Worm (Caenorhabditis elegans) whole organism, young adult: ENCODE results near the gene ess-2.

Experiments used
- B0336.3 ChIP-seq: fragments of 200-800 bp; sonication (Bioruptor generic); IDR thresholded peaks from 2 replicates; pipeline ENCODE4 v1.3.6; 2022; ENCODE audit warnings: missing genetic modification characterization, missing compliant biosample characterization
- C06A6.2 ChIP-seq: fragments of 200-800 bp; sonication (Bioruptor generic); conservative IDR thresholded peaks from 2 replicates; pipeline ENCODE4 v1.3.6; 2022; ENCODE audit warnings: missing genetic modification characterization, missing compliant biosample characterization
- D2030.7 ChIP-seq: fragments of 200-800 bp; sonication (Bioruptor generic); IDR thresholded peaks from 2 replicates; pipeline ENCODE4 v1.3.6; 2022; ENCODE audit warnings: missing genetic modification reagents, missing genetic modification characterization, missing compliant biosample characterization
- F23B12.7 ChIP-seq: sonication (generic microtip); optimal IDR thresholded peaks from 2 replicates; lab custom pipeline; 2017; ENCODE audit warnings: missing genetic modification characterization, mild to moderate bottlenecking, missing compliant biosample characterization, antibody characterized with exemption, moderate library complexity; ENCODE audit not compliant: insufficient read depth
- F39B2.1 ChIP-seq: fragments of 200-800 bp; sonication (Bioruptor generic); IDR thresholded peaks from 2 replicates; pipeline ENCODE4 v1.3.6; 2022; ENCODE audit warnings: missing genetic modification reagents, missing genetic modification characterization, missing compliant biosample characterization
- T07F8.4 ChIP-seq: sonication (generic microtip); optimal IDR thresholded peaks from 2 replicates; lab custom pipeline; 2016; ENCODE audit warnings: mild to moderate bottlenecking, missing genetic modification characterization, moderate library complexity, missing compliant biosample characterization
- Y53G8AR.9 ChIP-seq: fragments of 200-800 bp; sonication (Bioruptor generic); conservative IDR thresholded peaks from 2 replicates; pipeline ENCODE4 v1.3.6; 2022; ENCODE audit warnings: missing genetic modification reagents, missing genetic modification characterization, missing compliant biosample characterization
- Y67H2A.10 ChIP-seq: fragments of 200-800 bp; sonication (Bioruptor generic); conservative IDR thresholded peaks from 2 replicates; pipeline ENCODE4 v1.3.6; 2022; ENCODE audit warnings: missing genetic modification reagents, missing genetic modification characterization, missing compliant biosample characterization
- bed-1 ChIP-seq: fragments of 200-800 bp; sonication (Bioruptor generic); IDR thresholded peaks from 2 replicates; pipeline ENCODE4 v1.3.6; 2022; ENCODE audit warnings: missing genetic modification reagents, missing genetic modification characterization, missing compliant biosample characterization
- bed-2 ChIP-seq: fragments of 200-800 bp; sonication (Bioruptor generic); IDR thresholded peaks from 2 replicates; pipeline ENCODE4 v1.3.6; 2022; ENCODE audit warnings: missing genetic modification reagents, missing genetic modification characterization, missing compliant biosample characterization
- cebp-2 ChIP-seq: fragments of 200-800 bp; sonication (Bioruptor generic); IDR thresholded peaks from 2 replicates; pipeline ENCODE4 v1.3.6; 2022; ENCODE audit warnings: missing genetic modification characterization, missing compliant biosample characterization
- ceh-100 ChIP-seq: fragments of 200-800 bp; sonication (Bioruptor generic); IDR thresholded peaks from 2 replicates; pipeline ENCODE4 v1.3.6; 2022; ENCODE audit warnings: missing genetic modification reagents, missing genetic modification characterization, missing compliant biosample characterization
- ceh-40 ChIP-seq: fragments of 200-800 bp; sonication (Bioruptor generic); IDR thresholded peaks from 2 replicates; pipeline ENCODE4 v1.3.6; 2022; ENCODE audit warnings: missing genetic modification characterization, missing compliant biosample characterization
- dox-1 ChIP-seq: fragments of 200-800 bp; sonication (Bioruptor generic); IDR thresholded peaks from 2 replicates; pipeline ENCODE4 v1.3.6; 2022; ENCODE audit warnings: missing genetic modification reagents, missing genetic modification characterization, missing compliant biosample characterization
- egl-44 ChIP-seq: fragments of 200-800 bp; sonication (Bioruptor generic); IDR thresholded peaks from 2 replicates; pipeline ENCODE4 v1.3.6; 2022; ENCODE audit warnings: missing genetic modification reagents, missing genetic modification characterization, missing compliant biosample characterization
- hlh-12 ChIP-seq: sonication (generic microtip); optimal IDR thresholded peaks from 2 replicates; lab custom pipeline; 2016; ENCODE audit warnings: missing genetic modification characterization, missing compliant biosample characterization
- hlh-26 ChIP-seq: fragments of 200-800 bp; sonication (Bioruptor generic); conservative IDR thresholded peaks from 2 replicates; pipeline ENCODE4 v1.3.6; 2022; ENCODE audit warnings: missing genetic modification reagents, missing genetic modification characterization, missing compliant biosample characterization
- hsf-1 ChIP-seq: fragments of 200-800 bp; sonication (Bioruptor generic); IDR thresholded peaks from 2 replicates; pipeline ENCODE4 v1.3.6; 2022; ENCODE audit warnings: missing genetic modification reagents, missing genetic modification characterization, missing compliant biosample characterization
- lin-26 ChIP-seq: fragments of 200-800 bp; sonication (Bioruptor generic); IDR thresholded peaks from 2 replicates; pipeline ENCODE4 v1.3.6; 2022; ENCODE audit warnings: missing genetic modification reagents, missing genetic modification characterization, missing compliant biosample characterization
- lin-54 ChIP-seq: fragments of 200-800 bp; sonication (Bioruptor generic); optimal IDR thresholded peaks from 2 replicates; lab custom pipeline; 2018; ENCODE audit warnings: mild to moderate bottlenecking, missing genetic modification characterization, missing compliant biosample characterization
- madf-10 ChIP-seq: sonication (generic microtip); optimal IDR thresholded peaks from 2 replicates; lab custom pipeline; 2016; ENCODE audit warnings: mild to moderate bottlenecking, missing genetic modification characterization, missing compliant biosample characterization
- madf-6 ChIP-seq: fragments of 200-800 bp; sonication (Bioruptor generic); IDR thresholded peaks from 2 replicates; pipeline ENCODE4 v1.3.6; 2022; ENCODE audit warnings: missing genetic modification reagents, missing genetic modification characterization, missing compliant biosample characterization
- nfyb-1 ChIP-seq: fragments of 200-800 bp; sonication (Bioruptor generic); IDR thresholded peaks from 2 replicates; pipeline ENCODE4 v1.3.6; 2022; ENCODE audit warnings: missing genetic modification reagents, missing genetic modification characterization, missing compliant biosample characterization
- pbrm-1 ChIP-seq: fragments of 200-800 bp; sonication (Bioruptor generic); IDR thresholded peaks from 2 replicates; pipeline ENCODE4 v1.3.6; 2022; ENCODE audit warnings: missing genetic modification reagents, missing genetic modification characterization, missing compliant biosample characterization
- snpc-3.4 ChIP-seq: sonication (generic microtip); optimal IDR thresholded peaks from 2 replicates; lab custom pipeline; 2017; ENCODE audit warnings: missing genetic modification characterization, mild to moderate bottlenecking, missing compliant biosample characterization, antibody characterized with exemption, moderate library complexity, missing genotype, missing genetic modification reagents
- snpc-4 ChIP-seq, 5 experiments: fragments of 150-350 bp in 1 of 5; sonication (generic microtip) in 4 of 5; optimal IDR thresholded peaks; 2 replicates each; lab custom pipeline; 2014 to 2018; ENCODE audit warnings: missing genetic modification characterization in 5 of 5, missing biosample characterization in 3 of 5, antibody characterized with exemption in 2 of 5, mild to moderate bottlenecking in 2 of 5, missing compliant biosample characterization in 2 of 5, missing genotype in 2 of 5, moderate library complexity in 2 of 5, missing genetic modification reagents in 1 of 5
- somi-1 ChIP-seq: fragments of 200-800 bp; sonication (Bioruptor generic); optimal IDR thresholded peaks from 2 replicates; lab custom pipeline; 2018; ENCODE audit warnings: mild to moderate bottlenecking, missing genetic modification characterization, missing compliant biosample characterization
- sptf-2 ChIP-seq: fragments of 200-800 bp; sonication (Bioruptor generic); optimal IDR thresholded peaks from 2 replicates; lab custom pipeline; 2018; ENCODE audit warnings: mild to moderate bottlenecking, missing genetic modification characterization, missing compliant biosample characterization
- tlf-1 ChIP-seq: fragments of 200-800 bp; sonication (Bioruptor generic); optimal IDR thresholded peaks from 2 replicates; lab custom pipeline; 2018; ENCODE audit warnings: mild to moderate bottlenecking, missing genetic modification characterization, missing compliant biosample characterization
- zim-3 ChIP-seq: sonication (generic microtip); optimal IDR thresholded peaks from 2 replicates; lab custom pipeline; 2017; ENCODE audit warnings: mild to moderate bottlenecking, missing genetic modification characterization, moderate library complexity, missing compliant biosample characterization
- ztf-18 ChIP-seq: sonication (generic microtip); optimal IDR thresholded peaks from 2 replicates; lab custom pipeline; 2016; ENCODE audit warnings: missing genotype, mild to moderate bottlenecking, missing genetic modification characterization, missing compliant biosample characterization
- ztf-25 ChIP-seq: fragments of 200-800 bp; sonication (Bioruptor generic); IDR thresholded peaks from 2 replicates; pipeline ENCODE4 v1.3.6; 2022; ENCODE audit warnings: missing genetic modification reagents, missing genetic modification characterization, missing compliant biosample characterization
- ztf-28 ChIP-seq: fragments of 200-800 bp; sonication (Bioruptor generic); IDR thresholded peaks from 2 replicates; pipeline ENCODE4 v1.3.6; 2022; ENCODE audit warnings: missing genetic modification reagents, missing genetic modification characterization, missing compliant biosample characterization

The ess-2 gene

DNA sequence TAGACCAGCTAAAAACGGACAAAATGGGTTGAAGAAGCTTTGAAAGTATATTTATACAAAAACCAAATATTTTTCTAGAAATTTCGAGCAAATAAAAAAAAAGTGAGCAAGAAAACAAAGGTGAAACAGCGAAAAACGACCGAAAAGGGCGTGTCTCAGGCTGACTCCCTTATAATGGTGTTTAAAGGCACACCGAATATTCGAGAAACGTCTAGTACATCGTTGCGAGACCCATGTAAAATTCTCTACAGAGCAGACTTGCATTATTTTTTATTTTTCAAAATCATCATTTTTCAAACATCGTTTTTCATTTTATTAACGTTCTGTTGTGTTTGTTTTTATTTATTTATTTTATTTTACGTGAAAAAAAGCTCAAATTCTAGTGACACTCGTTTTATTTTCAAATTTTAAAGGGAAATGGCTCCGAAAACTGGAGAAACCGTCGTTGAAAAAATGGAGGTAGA, 43.2 kb downstream of the ess-2 start, which contains the start of gene rpn-3 (continued):
- TF ChIP-seq ceh-100, result peak; percentile 78
- peak; percentile 83 for TF ChIP-seq somi-1 (GFP tag; lab: Kevin White, UChicago)
- TF ChIP-seq madf-10, result peak; percentile 86
- peak; percentile 96 for TF ChIP-seq tlf-1

- TF ChIP-seq ztf-25 (peak; percentile 18; the same call in 1 of the 2 replicates), bed-2 (GFP tag; lab: Robert Waterston, UW) (no peak), dox-1 (peak; percentile 82; the same call in 1 of the 2 replicates), snpc-3.4 (tag; lab: Kevin White, UChicago) (no peak), lin-26 (GFP tag; lab: Robert Waterston, UW) (peak; percentile 67), ztf-18 (tag; lab: Kevin White, UChicago) (peak; percentile 24), pbrm-1 (GFP tag; lab: Robert Waterston, UW) (0 out of 2 replicates have a peak, but pooled peaks have one; percentile 12), bed-1 (GFP tag; lab: Robert Waterston, UW) (no peak), Y67H2A.10 (GFP tag; lab: Robert Waterston, UW) (no peak), sptf-2 (GFP tag; lab: Kevin White, UChicago) (peak; percentile 75), ceh-40 (GFP tag; lab: Robert Waterston, UW) (peak; percentile 44; the same call in 1 of the 2 replicates), ztf-28 (GFP tag; lab: Robert Waterston, UW) (no peak), hsf-1 (GFP tag; lab: Robert Waterston, UW) (no peak), D2030.7 (no peak; the same call in 1 of the 2 replicates), snpc-4 (GFP tag; optimal IDR thresholded peaks at IDR 0.05; lab: Kevin White, UChicago) (no peak), snpc-4 (tag; optimal IDR thresholded peaks at IDR 0.05; lab: Kevin White, UChicago) (peak in 1 of 4 experiments; percentile 18), hlh-12 (tag; lab: Kevin White, UChicago) (no peak)
These were observed 43.6 kb downstream of the ess-2 start, which contains the start of gene hsp-110 for ce11 chrIII:8446534-8446933. hsp-110 (minus strand) TSS chrIII:8446909.

ce11 chrIII:8446061-8446460, 44.1 kb downstream of the ess-2 start:
- TF ChIP-seq Y53G8AR.9, result peak; percentile 70
- TF ChIP-seq C06A6.2 (GFP tag; lab: Robert Waterston, UW), result no peak
- no peak for TF ChIP-seq sptf-2 (GFP tag; lab: Kevin White, UChicago)
- TF ChIP-seq D2030.7, result no peak
- TF ChIP-seq cebp-2 (GFP tag; lab: Robert Waterston, UW), result peak; percentile 76; the same call in 1 of the 2 replicates
- peak; percentile 61; the same call in 1 of the 2 replicates for TF ChIP-seq F39B2.1 (GFP tag; lab: Robert Waterston, UW)
- peak; percentile 24 for TF ChIP-seq zim-3
- 0 out of 2 replicates have a peak, but pooled peaks have one; percentile 2 for TF ChIP-seq B0336.3 (GFP tag; lab: Robert Waterston, UW)
- no peak for TF ChIP-seq F23B12.7 (tag; lab: Kevin White, UChicago)
- 0 out of 2 replicates have a peak, but pooled peaks have one; percentile 19 for TF ChIP-seq ceh-100
- TF ChIP-seq T07F8.4 (tag; lab: Kevin White, UChicago), result no peak
- TF ChIP-seq madf-6, result 0 out of 2 replicates have a peak, but pooled peaks have one; percentile 51
- TF ChIP-seq nfyb-1 (GFP tag; lab: Robert Waterston, UW), result 0 out of 2 replicates have a peak, but pooled peaks have one; percentile 22
- no peak for TF ChIP-seq hlh-26 (GFP tag; lab: Robert Waterston, UW)
- TF ChIP-seq lin-54 (GFP tag; lab: Kevin White, UChicago), result peak; percentile 61
- TF ChIP-seq egl-44 (GFP tag; lab: Robert Waterston, UW), result 0 out of 2 replicates have a peak, but pooled peaks have one; percentile 18
- TF ChIP-seq, all 124 proteins: peak for 10
